Fruit fly (Drosophila melanogaster) whole organism, adult: ENCODE data around the gene CG11710.

Source experiments
- CG11617 ChIP-seq: fragments of 200-800 bp; sonication (Bioruptor generic); optimal IDR thresholded peaks from 2 replicates; lab custom pipeline; 2017; ENCODE audit warnings: mild to moderate bottlenecking, missing biosample characterization, missing genetic modification reagents, missing genetic modification characterization
- CG14711 ChIP-seq: fragments of 200-800 bp; sonication (Bioruptor generic); optimal IDR thresholded peaks from 2 replicates; lab custom pipeline; 2018; ENCODE audit warnings: missing biosample characterization, mild to moderate bottlenecking, missing genetic modification characterization, moderate library complexity
- CG5204 ChIP-seq: fragments of 200-800 bp; sonication (Bioruptor generic); optimal IDR thresholded peaks from 2 replicates; lab custom pipeline; 2016; ENCODE audit warnings: missing biosample characterization, missing genetic modification characterization
- CG7101 ChIP-seq: fragments of 200-800 bp; sonication (Bioruptor generic); optimal IDR thresholded peaks from 2 replicates; lab custom pipeline; 2018; ENCODE audit warnings: missing biosample characterization, mild to moderate bottlenecking, missing genetic modification characterization, moderate library complexity
- Crg-1 ChIP-seq: fragments of 200-800 bp; sonication (Bioruptor generic); optimal IDR thresholded peaks from 2 replicates; lab custom pipeline; 2016; ENCODE audit warnings: missing biosample characterization, missing genetic modification characterization
- Hr96 ChIP-seq: fragments of 200-800 bp; sonication (Bioruptor generic); optimal IDR thresholded peaks from 2 replicates; lab custom pipeline; 2016; ENCODE audit warnings: missing biosample characterization, missing genetic modification characterization
- bab1 ChIP-seq: fragments of 200-800 bp; sonication (Bioruptor generic); optimal IDR thresholded peaks from 3 replicates; lab custom pipeline; 2019; ENCODE audit warnings: missing biosample characterization, mild to moderate bottlenecking, missing genetic modification characterization, moderate library complexity
- kay ChIP-seq: fragments of 200-800 bp; sonication (Bioruptor generic); peaks from one replicate; lab custom pipeline; 2016; ENCODE audit warnings: missing biosample characterization, missing genetic modification characterization, borderline replicate concordance
- ovo ChIP-seq: fragments of 200-800 bp; sonication (Bioruptor generic); optimal IDR thresholded peaks from 2 replicates; lab custom pipeline; 2016; ENCODE audit warnings: missing biosample characterization, missing genetic modification characterization
- pad ChIP-seq: fragments of 200-800 bp; sonication (Bioruptor generic); optimal IDR thresholded peaks from 3 replicates; lab custom pipeline; 2017; ENCODE audit warnings: missing biosample characterization, missing genetic modification characterization, mild to moderate bottlenecking, moderate library complexity, missing genetic modification reagents
- tj ChIP-seq: fragments of 200-800 bp; sonication (Bioruptor generic); optimal IDR thresholded peaks from 3 replicates; lab custom pipeline; 2017; ENCODE audit warnings: missing biosample characterization, mild to moderate bottlenecking, missing genetic modification characterization, moderate library complexity

dm6 chrX:20448828-20449427 is 19.5 kb upstream of the CG11710 start, which contains the start of gene tbc:
- TF ChIP-seq CG14711 (tag; lab: Kevin White, UChicago) (no peak), CG5204 (GFP tag; lab: Kevin White, UChicago) (no peak), CG11617 (GFP tag; lab: Kevin White, UChicago) (no peak), Crg-1 (GFP tag; lab: Kevin White, UChicago) (no peak), tj (no peak), pad (GFP tag; lab: Kevin White, UChicago) (no peak), Hr96 (GFP tag; lab: Kevin White, UChicago) (no peak), bab1 (GFP tag; lab: Kevin White, UChicago) (no peak), CG7101 (tag; lab: Kevin White, UChicago) (no peak), kay (GFP tag; lab: Kevin White, UChicago) (no peak), ovo (GFP tag; lab: Kevin White, UChicago) (no peak)
